In genomic region chrII:11572944-11573343, ce11 we compare ENCODE assay signal across 2 worm cellular contexts.
TF ChIP-seq lines count a peak whose summit lies in the region.

Gene F54D5.2 (plus strand): TSS chrII:11573180.

TF ChIP-seq in whole organism, L4 larva, 104 proteins besides CTCF, POLR2A, EP300 and RAD21:
- peak; percentile 72 for TF ChIP-seq aha-1 (tag; lab: Kevin White, UChicago)
- TF ChIP-seq aly-2 (tag; optimal IDR thresholded peaks at IDR 0.05; lab: Kevin White, UChicago) = no peak
TF ChIP-seq in whole organism, L4 larva: peak in this region for 1.

TF ChIP-seq in whole organism, young adult, 124 proteins besides CTCF, POLR2A, EP300 and RAD21:
- TF ChIP-seq ZK185.1 (tag; optimal IDR thresholded peaks at IDR 0.05; lab: Kevin White, UChicago; ENCODE audit: poor library complexity, severe bottlenecking) = no peak
- no peak for TF ChIP-seq lin-40 (tag; optimal IDR thresholded peaks at IDR 0.05; lab: Kevin White, UChicago)
- no peak for TF ChIP-seq pbrm-1 (GFP tag; IDR thresholded peaks at IDR 0.05; lab: Robert Waterston, UW)
- TF ChIP-seq hmg-20 (GFP tag; IDR thresholded peaks at IDR 0.05; lab: Robert Waterston, UW) = no peak
- peak; percentile 9 for TF ChIP-seq dpl-1 (GFP tag; optimal IDR thresholded peaks at IDR 0.05; lab: Kevin White, UChicago)
- TF ChIP-seq efl-1 (GFP tag; optimal IDR thresholded peaks at IDR 0.05; lab: Kevin White, UChicago) = peak; percentile 39
- TF ChIP-seq D2030.7 (GFP tag; IDR thresholded peaks at IDR 0.05; lab: Robert Waterston, UW) = 0 out of 2 replicates have a peak, but pooled peaks have one; percentile 12
- peak; percentile 32 for TF ChIP-seq F49E8.2 (tag; optimal IDR thresholded peaks at IDR 0.05; lab: Kevin White, UChicago; ENCODE audit: insufficient read depth)
- peak; percentile 84 for TF ChIP-seq F33H1.4 (GFP tag; IDR thresholded peaks at IDR 0.05; lab: Robert Waterston, UW)
- TF ChIP-seq hlh-12 (tag; optimal IDR thresholded peaks at IDR 0.05; lab: Kevin White, UChicago) = no peak
- no peak for TF ChIP-seq fkh-3 (tag; optimal IDR thresholded peaks at IDR 0.05; lab: Kevin White, UChicago)
- TF ChIP-seq lsl-1 (GFP tag; optimal IDR thresholded peaks at IDR 0.05; lab: Kevin White, UChicago) = peak; percentile 89
- TF ChIP-seq madf-8 (GFP tag; conservative IDR thresholded peaks at IDR 0.05; lab: Robert Waterston, UW) = no peak
- TF ChIP-seq xnd-1 (tag; optimal IDR thresholded peaks at IDR 0.05; lab: Kevin White, UChicago) = peak; percentile 62
- peak; percentile 74 for TF ChIP-seq lin-54 (GFP tag; optimal IDR thresholded peaks at IDR 0.05; lab: Kevin White, UChicago)
- TF ChIP-seq ceh-91 (GFP tag; IDR thresholded peaks at IDR 0.05; lab: Robert Waterston, UW) = 0 out of 2 replicates have a peak, but pooled peaks have one; percentile 31
- TF ChIP-seq madf-6 (GFP tag; IDR thresholded peaks at IDR 0.05; lab: Robert Waterston, UW) = peak; percentile 79
- no peak for TF ChIP-seq ceh-100 (GFP tag; IDR thresholded peaks at IDR 0.05; lab: Robert Waterston, UW)
- no peak for TF ChIP-seq nhr-179 (tag; optimal IDR thresholded peaks at IDR 0.05; lab: Kevin White, UChicago)

Comparison
In these comparisons a context has a peak if more than half of its experiments do, and no peak if none do; other contexts are left out.
1. Of the 7 proteins assayed by ChIP-seq in both whole organism, young adult and whole organism, L4 larva: peak only in whole organism, young adult: F49E8.2 and dpl-1; only in whole organism, L4 larva: none; in both: none; in neither: 5.